Worm (Caenorhabditis elegans) whole organism, L2 larva: ENCODE results near the gene lin-48.

ENCODE experiments used
- ama-1 ChIP-seq: fragments of 150-350 bp; optimal IDR thresholded peaks from 2 replicates; lab custom pipeline; 2018; ENCODE audit warnings: inconsistent platforms
- egl-27 ChIP-seq: sonication (generic microtip); optimal IDR thresholded peaks from 3 replicates; lab custom pipeline; 2017; ENCODE audit warnings: missing biosample characterization, missing genetic modification reagents, missing genetic modification characterization
- elt-1 ChIP-seq: fragments of 150-350 bp; optimal IDR thresholded peaks from 2 replicates; lab custom pipeline; 2014; ENCODE audit warnings: missing biosample characterization, missing genetic modification characterization
- nhr-10 ChIP-seq: sonication (generic microtip); optimal IDR thresholded peaks from 2 replicates; lab custom pipeline; 2017; ENCODE audit warnings: missing biosample characterization, missing genetic modification characterization
- nhr-12 ChIP-seq: fragments of 150-350 bp; optimal IDR thresholded peaks from 2 replicates; lab custom pipeline; 2014; ENCODE audit warnings: missing biosample characterization, missing genetic modification characterization
- nhr-6 ChIP-seq: fragments of 150-350 bp; optimal IDR thresholded peaks from 2 replicates; lab custom pipeline; 2014; ENCODE audit warnings: missing biosample characterization, missing genetic modification characterization
- nhr-77 ChIP-seq: fragments of 150-350 bp; optimal IDR thresholded peaks from 2 replicates; lab custom pipeline; 2014; ENCODE audit warnings: missing biosample characterization, missing genetic modification characterization
- snpc-4 ChIP-seq: fragments of 150-350 bp; optimal IDR thresholded peaks from 2 replicates; lab custom pipeline; 2014; ENCODE audit warnings: missing biosample characterization, missing genetic modification characterization
- unc-39 ChIP-seq: fragments of 150-350 bp; optimal IDR thresholded peaks from 2 replicates; lab custom pipeline; 2014; ENCODE audit warnings: missing biosample characterization, missing genetic modification characterization
- unc-62 ChIP-seq: fragments of 150-350 bp; optimal IDR thresholded peaks from 2 replicates; lab custom pipeline; 2014; ENCODE audit warnings: missing biosample characterization, missing genetic modification reagents, missing genetic modification characterization
- zag-1 ChIP-seq: fragments of 150-350 bp; optimal IDR thresholded peaks from 2 replicates; lab custom pipeline; 2014; ENCODE audit warnings: missing biosample characterization, missing genetic modification characterization

DNA sequence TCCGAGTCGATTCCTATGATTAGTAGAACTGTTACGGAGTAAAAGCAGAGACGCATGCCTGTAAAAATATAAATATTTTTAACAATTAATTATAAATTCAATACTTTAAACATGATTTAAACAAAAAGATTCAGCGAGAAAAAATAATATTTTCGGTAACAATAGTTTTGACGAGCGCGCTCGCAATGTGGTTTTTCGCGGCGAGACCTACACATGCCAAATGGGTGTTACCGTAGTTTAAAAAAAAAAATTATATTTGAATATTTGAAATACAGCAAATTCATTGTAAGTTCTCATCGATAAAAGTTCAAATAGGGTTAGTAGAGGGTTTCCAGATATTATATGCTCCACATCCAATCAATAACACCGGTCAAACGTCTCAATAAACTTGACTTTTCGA is 18.8 kb upstream of the lin-48 start, which contains the start of gene gldi-5:
- TF ChIP-seq unc-39 (tag; lab: Kevin White, UChicago) (no peak), nhr-6 (no peak), ama-1 (lab: Kevin White, UChicago) (no peak), egl-27 (tag; lab: Kevin White, UChicago) (no peak), nhr-10 (tag; lab: Kevin White, UChicago) (no peak), nhr-12 (tag; lab: Kevin White, UChicago) (no peak), elt-1 (no peak), snpc-4 (tag; lab: Kevin White, UChicago) (no peak), unc-62 (GFP tag; lab: Kevin White, UChicago) (no peak), zag-1 (tag; lab: Kevin White, UChicago) (no peak), nhr-77 (tag; lab: Kevin White, UChicago) (no peak)
